Fruit fly (Drosophila melanogaster): ENCODE data around the gene CG5966.
"Not testable (repeated sequence)": the region's sequence is repeated elsewhere in the genome, so short reads cannot be mapped to it uniquely, and the experiment has no call there.

CG5966 gene

DNA sequence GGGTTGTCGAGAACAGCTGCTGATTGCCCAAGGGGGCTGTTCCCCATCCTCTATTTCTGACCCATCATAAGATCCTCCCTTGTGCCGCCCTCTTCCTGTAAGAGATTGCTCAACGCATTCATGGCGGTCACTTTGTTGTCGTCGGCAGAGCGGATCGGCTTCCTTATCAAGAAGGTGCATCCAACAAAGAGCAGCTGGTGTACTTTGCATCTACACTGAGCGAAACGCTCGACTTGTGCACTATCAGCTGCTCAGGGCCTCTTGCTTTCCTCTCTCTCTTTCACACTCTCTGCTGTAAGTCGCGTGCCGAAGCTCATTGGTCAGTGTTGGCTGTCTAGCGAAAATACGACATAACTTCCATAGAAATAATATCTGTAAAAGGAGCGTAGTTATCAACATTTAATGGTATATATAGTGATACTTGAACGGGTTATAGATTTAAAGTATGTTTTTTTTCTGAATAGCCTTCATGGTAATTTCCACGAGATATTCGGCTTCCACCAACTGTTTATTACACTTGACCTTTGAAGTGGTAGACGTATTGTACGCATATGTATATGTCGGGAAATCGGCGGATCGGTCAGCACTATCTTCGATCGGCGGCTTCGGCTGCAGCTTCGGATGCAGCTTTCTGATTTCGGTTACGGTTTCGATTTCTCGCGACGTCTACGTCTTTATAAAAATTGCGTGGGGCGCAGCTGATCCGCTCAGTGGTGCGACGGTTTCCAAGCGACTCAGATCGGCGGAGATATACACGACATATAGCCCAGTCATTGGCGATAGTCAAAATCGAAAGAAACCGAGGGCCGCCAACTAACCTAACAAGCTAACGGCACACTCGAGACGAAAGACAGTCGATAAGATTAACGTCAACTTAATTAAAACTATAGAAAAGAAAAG lies at the start of gene CG5966:
Gene CG5966 (plus strand): TSS at position 704 of the 900 bp plus-strand sequence.
- no peak for TF ChIP-seq psq (optimal IDR thresholded peaks at IDR 0.05)

dm6 chrX:5941824-5942223 lies 46.8 kb upstream of the CG5966 start:
- TF ChIP-seq EcR (GFP tag; optimal IDR thresholded peaks at IDR 0.05) (no peak), CG8478 (optimal IDR thresholded peaks at IDR 0.05) (no peak), Dll (optimal IDR thresholded peaks at IDR 0.05) (no peak), psq (optimal IDR thresholded peaks at IDR 0.05) (no peak), pan (optimal IDR thresholded peaks at IDR 0.05) (no peak), usp (GFP tag; optimal IDR thresholded peaks at IDR 0.05) (no peak)

dm6 chrX:5942306-5942705 lies 46.3 kb upstream of the CG5966 start, which contains the start of gene CG12728:
Gene CG12728 (plus strand): TSS chrX:5942606.
- not testable (repeated sequence) for TF ChIP-seq Dll, pan, CG8478 (optimal IDR thresholded peaks at IDR 0.05)

- not testable (repeated sequence) for TF ChIP-seq CG8478 (optimal IDR thresholded peaks at IDR 0.05); EcR (GFP tag; optimal IDR thresholded peaks at IDR 0.05); pan (optimal IDR thresholded peaks at IDR 0.05)
Observed at dm6 chrX:5945052-5945830, 43.4 kb upstream of the CG5966 start, which contains the start of gene CG32756. Gene CG32756 (plus strand): TSS chrX:5945682.

- TF ChIP-seq CG8478 (optimal IDR thresholded peaks at IDR 0.05) (no peak), psq (optimal IDR thresholded peaks at IDR 0.05) (no peak), pan (optimal IDR thresholded peaks at IDR 0.05) (no peak), EcR (GFP tag; optimal IDR thresholded peaks at IDR 0.05) (no peak), Dll (optimal IDR thresholded peaks at IDR 0.05) (no peak), usp (GFP tag; optimal IDR thresholded peaks at IDR 0.05) (no peak)
Observed at dm6 chrX:5947870-5948498, 40.6 kb upstream of the CG5966 start, which contains the start of gene CG6041. Gene CG6041 (plus strand): TSS chrX:5948160.

dm6 chrX:5949951-5950350 lies 38.6 kb upstream of the CG5966 start, which contains the start of gene CG32755:
Gene CG32755 (plus strand): TSS chrX:5950251.
- TF ChIP-seq psq (optimal IDR thresholded peaks at IDR 0.05) (no peak), Dll (optimal IDR thresholded peaks at IDR 0.05) (no peak), CG8478 (optimal IDR thresholded peaks at IDR 0.05) (no peak), EcR (GFP tag; optimal IDR thresholded peaks at IDR 0.05) (no peak), usp (GFP tag; optimal IDR thresholded peaks at IDR 0.05) (no peak), pan (optimal IDR thresholded peaks at IDR 0.05) (no peak)

dm6 chrX:5952265-5952664 lies 36.3 kb upstream of the CG5966 start, which contains the start of gene CG6048:
Gene CG6048 (plus strand): TSS chrX:5952565.
- TF ChIP-seq Dll (optimal IDR thresholded peaks at IDR 0.05) (no peak), usp (GFP tag; optimal IDR thresholded peaks at IDR 0.05) (no peak), CG8478 (optimal IDR thresholded peaks at IDR 0.05) (no peak), psq (optimal IDR thresholded peaks at IDR 0.05) (no peak), pan (optimal IDR thresholded peaks at IDR 0.05) (no peak), EcR (GFP tag; optimal IDR thresholded peaks at IDR 0.05) (no peak)

DNA sequence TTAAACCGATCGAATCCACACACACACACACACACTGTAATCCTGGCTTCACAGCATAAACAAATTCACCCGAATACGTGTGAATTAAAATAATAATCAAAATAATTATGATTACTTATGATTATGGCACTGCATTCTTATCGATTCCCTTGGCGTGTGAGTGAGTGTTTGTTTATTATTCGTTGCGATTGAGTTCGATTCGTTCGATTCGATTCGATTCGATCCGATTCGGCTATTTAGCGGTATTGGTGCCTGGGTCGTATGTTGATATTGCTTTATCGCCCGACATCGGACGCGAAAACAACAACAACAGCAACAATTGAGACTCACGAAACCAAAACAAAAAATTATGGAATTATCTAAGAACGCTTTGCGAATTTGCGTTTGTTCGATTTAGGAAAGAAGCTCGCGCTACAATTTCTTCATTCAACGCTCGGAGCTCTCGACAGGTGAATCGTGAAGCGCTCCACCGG lies 33.3 kb upstream of the CG5966 start, which contains the start of gene CG6067:
Gene CG6067 (plus strand): TSS at position 423 of the 473 bp plus-strand sequence.
- TF ChIP-seq Dll (optimal IDR thresholded peaks at IDR 0.05) = no peak
- TF ChIP-seq EcR (GFP tag; optimal IDR thresholded peaks at IDR 0.05) = no peak
- no peak for TF ChIP-seq pan (optimal IDR thresholded peaks at IDR 0.05)

dm6 chrX:5956646-5957441 lies 31.7 kb upstream of the CG5966 start:
- TF ChIP-seq Dll (optimal IDR thresholded peaks at IDR 0.05) = no peak
- TF ChIP-seq CG8478 (optimal IDR thresholded peaks at IDR 0.05) = no peak
- TF ChIP-seq EcR (GFP tag; optimal IDR thresholded peaks at IDR 0.05) = no peak
- no peak for TF ChIP-seq pan (optimal IDR thresholded peaks at IDR 0.05)
- no peak for TF ChIP-seq psq (optimal IDR thresholded peaks at IDR 0.05)
- TF ChIP-seq usp (GFP tag; optimal IDR thresholded peaks at IDR 0.05) = no peak

dm6 chrX:5964169-5964686 lies 24.4 kb upstream of the CG5966 start:
- no peak for TF ChIP-seq pan (optimal IDR thresholded peaks at IDR 0.05)
- no peak for TF ChIP-seq CG8478 (optimal IDR thresholded peaks at IDR 0.05)
- TF ChIP-seq Dll (optimal IDR thresholded peaks at IDR 0.05) = no peak
- TF ChIP-seq usp (GFP tag; optimal IDR thresholded peaks at IDR 0.05) = no peak
- TF ChIP-seq EcR (GFP tag; optimal IDR thresholded peaks at IDR 0.05) = no peak
